Worm (Caenorhabditis elegans) whole organism, L4/young adult: ENCODE results near the gene sams-5.
"Not testable (repeated sequence)": the region's sequence is repeated elsewhere in the genome, so short reads cannot be mapped to it uniquely, and the experiment has no call there.

ENCODE experiments used
- W03F9.2 ChIP-seq: fragments of 150-350 bp; optimal IDR thresholded peaks from 2 replicates; lab custom pipeline; 2014; ENCODE audit warnings: missing biosample characterization, missing genetic modification characterization
- dao-5 ChIP-seq: sonication (generic microtip); optimal IDR thresholded peaks from 2 replicates; lab custom pipeline; 2016; ENCODE audit warnings: missing genotype, missing genetic modification characterization, moderate library complexity, missing compliant biosample characterization
- him-1 ChIP-seq: sonication (generic microtip); optimal IDR thresholded peaks from 2 replicates; lab custom pipeline; 2016; ENCODE audit warnings: missing genotype, missing genetic modification reagents, missing genetic modification characterization, missing compliant biosample characterization

The sams-5 gene

DNA sequence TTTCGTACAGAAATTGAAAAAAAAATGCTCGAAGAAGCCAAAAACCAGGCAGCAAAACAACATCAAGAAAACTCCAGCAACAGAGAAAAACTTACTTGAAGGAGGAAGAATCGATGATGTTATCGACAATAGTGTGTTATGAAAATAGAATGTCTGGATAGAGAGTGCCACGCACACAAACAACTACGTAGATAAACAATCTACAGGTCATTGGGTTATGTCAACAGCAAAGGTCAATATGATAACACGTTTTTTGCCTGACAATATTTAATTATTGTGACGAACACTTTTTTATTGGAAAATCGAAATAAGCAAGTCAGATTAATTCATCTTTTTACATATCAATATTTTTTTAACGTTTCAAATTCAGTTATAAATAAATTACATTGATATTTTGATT, at the start of gene sams-5:
Gene sams-5, minus strand, starts transcription at position 131 of the 400 bp plus-strand sequence.
- no peak for TF ChIP-seq him-1
- TF ChIP-seq W03F9.2 = no peak
- TF ChIP-seq dao-5 (tag; lab: Kevin White, UChicago) = no peak

DNA sequence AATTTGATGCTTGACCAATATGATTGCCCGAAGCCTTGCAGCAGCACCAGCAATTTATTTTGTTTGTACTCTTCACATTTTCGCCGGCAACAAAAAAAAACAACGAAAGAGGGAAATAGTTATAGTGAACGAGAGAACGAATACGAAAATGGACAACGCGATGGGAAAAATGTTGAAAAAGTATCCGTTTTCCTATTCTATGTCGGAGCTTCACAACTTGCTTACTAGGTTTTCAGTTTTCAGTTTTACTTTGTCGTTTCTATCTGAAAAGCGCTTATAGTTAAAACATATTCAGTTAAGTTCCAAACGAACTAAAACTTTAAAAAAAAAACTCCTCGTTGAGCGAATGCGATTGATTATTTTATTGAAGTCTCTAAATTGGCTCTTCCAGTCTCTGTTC, 48.9 kb upstream of the sams-5 start:
- no peak for TF ChIP-seq dao-5 (tag; lab: Kevin White, UChicago)
- no peak for TF ChIP-seq him-1
- TF ChIP-seq W03F9.2 = no peak

DNA sequence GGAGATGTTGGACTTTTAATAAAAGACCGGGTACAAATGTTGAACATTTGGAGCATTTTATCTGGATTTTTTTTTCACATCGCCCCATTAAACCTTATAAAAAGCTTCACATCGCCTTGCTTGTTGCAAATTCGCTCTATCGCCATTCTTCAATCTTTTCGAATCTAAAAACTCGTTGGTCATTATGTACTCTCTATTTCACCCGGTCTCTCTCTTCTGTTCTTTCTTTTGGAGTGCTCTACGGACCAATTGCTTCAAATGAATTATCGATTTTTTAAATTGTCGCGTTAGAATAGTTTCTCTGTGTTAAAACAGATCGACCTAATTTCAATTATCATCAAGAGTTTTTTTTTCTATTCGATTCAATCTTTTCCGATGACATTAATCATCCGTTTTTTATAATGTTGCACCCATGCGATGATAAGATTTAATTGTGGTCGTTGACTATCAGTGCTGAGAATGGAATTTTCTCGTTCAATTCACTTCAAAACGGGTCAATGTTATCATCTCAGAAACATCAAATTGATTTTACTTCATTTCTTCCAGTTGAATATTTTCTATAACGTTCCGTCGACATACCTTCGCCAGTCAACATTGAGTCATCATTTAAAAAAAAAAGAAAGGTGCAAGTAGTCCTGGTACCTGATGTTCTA, 48.2 kb upstream of the sams-5 start:
- TF ChIP-seq W03F9.2 (peak; percentile 60), dao-5 (tag; lab: Kevin White, UChicago) (no peak), him-1 (no peak)

DNA sequence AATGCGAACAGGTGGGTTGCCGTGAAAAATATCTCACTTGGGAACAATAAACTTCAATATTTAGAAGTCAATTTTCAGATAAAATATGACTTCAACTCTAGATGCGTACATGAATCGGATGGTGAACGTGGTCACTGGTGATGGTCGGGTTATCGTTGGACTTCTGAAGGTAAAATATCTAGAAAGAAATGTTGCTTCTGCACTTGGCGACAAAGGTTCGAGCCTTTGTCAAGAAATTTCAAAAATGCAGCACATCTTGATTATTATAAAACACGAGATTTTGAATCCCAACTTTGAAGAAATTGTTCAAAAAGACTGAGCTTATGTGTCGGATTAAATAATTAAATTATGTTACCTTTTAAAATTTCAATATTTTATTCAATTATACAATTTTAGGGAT, 47.1 kb upstream of the sams-5 start, which contains the start of gene lsm-8:
Gene lsm-8, plus strand, starts transcription at position 79 of the 400 bp plus-strand sequence.
- TF ChIP-seq dao-5 (tag; lab: Kevin White, UChicago) (no peak), him-1 (no peak), W03F9.2 (no peak)

DNA sequence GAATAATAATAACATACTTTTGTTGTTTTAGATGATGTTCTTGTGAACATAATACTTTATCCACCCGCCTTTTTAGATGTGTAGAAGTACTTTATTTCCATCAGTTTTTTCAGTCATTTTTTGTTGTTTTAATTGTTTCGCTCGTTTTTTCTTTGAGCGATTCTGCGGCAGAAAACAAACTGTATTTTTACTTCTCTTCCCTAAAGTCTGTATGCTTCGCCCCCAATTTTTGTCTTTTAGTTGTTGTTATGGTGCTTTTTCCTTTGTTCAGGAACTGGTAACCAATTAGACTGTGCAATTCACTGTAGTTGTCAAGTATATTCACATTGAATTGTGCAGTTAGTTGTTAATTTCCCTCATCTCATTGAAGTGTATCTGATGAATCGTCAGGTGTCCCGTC, 46.5 kb upstream of the sams-5 start:
- no peak for TF ChIP-seq dao-5 (tag; lab: Kevin White, UChicago)
- no peak for TF ChIP-seq W03F9.2
- TF ChIP-seq him-1 = no peak

DNA sequence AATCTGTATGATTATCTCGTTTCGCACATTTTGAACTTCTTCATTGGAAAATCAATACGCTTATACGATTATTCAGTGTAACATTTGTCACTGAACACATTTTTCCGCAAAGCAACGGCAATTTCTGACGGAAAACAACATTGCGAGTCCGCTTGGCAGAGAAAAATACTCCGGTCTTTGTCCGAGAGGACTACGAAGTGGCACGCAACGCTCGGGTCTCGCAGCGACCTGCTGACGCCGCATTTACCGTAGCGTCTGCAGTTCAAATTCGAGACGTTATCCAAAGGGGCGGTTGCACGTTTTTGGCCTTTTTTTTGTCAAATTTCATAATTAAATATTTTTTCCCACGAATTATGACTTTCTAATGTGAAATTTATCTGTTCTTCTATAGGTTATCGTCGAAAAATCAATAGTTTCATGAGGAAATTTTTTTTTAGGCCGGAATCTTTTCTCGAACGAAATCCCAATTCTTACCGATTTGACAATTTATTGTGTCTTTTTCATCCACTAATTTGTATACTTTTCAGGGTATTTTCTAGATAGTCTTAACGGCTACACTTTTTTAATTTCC, 44.4 kb upstream of the sams-5 start, which contains the start of gene sqd-1:
Gene sqd-1, plus strand, starts transcription at position 521 of the 571 bp plus-strand sequence.
- TF ChIP-seq W03F9.2 = peak; percentile 100
- TF ChIP-seq him-1 = peak; percentile 86
- TF ChIP-seq dao-5 (tag; lab: Kevin White, UChicago) = no peak

DNA sequence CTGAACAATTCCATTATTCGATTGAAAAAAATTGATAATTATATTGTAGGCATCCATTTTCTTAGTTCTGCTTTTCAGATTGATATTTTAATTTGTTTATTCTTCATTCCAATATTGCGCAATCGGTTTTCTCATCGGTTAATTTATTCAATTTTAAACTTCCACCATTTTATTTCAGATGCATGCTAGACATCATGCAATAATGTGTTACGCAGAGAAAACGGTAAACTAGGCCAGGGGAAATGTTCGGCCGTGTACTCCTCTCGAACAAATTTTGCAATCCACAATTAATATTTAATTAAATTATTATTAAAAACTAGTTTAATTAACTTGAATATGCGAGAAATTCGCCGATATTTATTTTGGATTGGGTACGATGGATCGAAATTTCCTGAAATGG, 42.3 kb upstream of the sams-5 start, which contains the start of gene Y73B6BL.29:
Gene Y73B6BL.29, plus strand, starts transcription at position 263 of the 400 bp plus-strand sequence.
- TF ChIP-seq dao-5 (tag; lab: Kevin White, UChicago) = no peak
- TF ChIP-seq W03F9.2 = peak; percentile 99
- TF ChIP-seq him-1 = peak; percentile 62

DNA sequence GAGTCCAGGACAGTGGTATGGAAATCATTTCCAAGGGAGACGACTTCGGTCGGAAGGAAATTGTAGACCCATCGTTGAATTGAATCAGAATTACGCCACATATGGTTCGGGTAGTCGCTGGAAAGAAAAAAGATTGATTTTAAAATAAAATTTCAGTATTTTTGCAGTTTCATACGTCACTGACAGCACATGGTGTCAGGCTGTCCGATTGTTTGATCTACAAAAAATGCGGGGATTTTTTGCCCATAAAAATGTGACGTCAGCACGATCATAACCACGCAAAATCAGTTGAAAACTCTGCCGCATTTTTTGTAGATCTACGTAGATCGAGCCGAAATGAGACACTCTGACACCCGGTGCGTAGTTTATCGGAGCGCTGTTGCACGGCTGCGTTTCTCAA, 38.0 kb upstream of the sams-5 start, which contains the start of gene Y73B6BL.12:
Gene Y73B6BL.12, minus strand, starts transcription at position 101 of the 400 bp plus-strand sequence.
- TF ChIP-seq W03F9.2; dao-5 (tag; lab: Kevin White, UChicago); him-1: not testable (repeated sequence)

DNA sequence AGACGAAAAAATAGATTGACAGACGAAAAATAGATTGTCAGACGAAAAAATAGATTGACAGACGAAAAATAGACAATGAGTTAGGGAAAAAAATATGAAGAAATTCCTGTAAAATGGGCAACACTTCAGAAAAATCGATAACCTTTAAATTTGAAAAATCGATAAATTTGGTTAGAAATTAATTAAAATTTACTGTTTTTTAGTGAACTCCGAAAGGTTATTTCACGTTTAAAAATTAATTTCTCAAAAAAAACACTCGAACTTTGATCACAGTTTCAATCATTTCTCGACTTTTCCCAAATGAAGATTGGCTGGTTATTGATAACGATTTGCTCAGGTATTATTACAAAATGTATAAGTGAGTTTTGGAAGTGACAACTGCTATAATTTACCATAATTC, 28.1 kb upstream of the sams-5 start, which contains the start of gene csp-2:
Gene csp-2, plus strand, starts transcription at position 301 of the 400 bp plus-strand sequence.
- TF ChIP-seq W03F9.2 = no peak
- TF ChIP-seq dao-5 (tag; lab: Kevin White, UChicago) = no peak
- TF ChIP-seq him-1 = no peak

DNA sequence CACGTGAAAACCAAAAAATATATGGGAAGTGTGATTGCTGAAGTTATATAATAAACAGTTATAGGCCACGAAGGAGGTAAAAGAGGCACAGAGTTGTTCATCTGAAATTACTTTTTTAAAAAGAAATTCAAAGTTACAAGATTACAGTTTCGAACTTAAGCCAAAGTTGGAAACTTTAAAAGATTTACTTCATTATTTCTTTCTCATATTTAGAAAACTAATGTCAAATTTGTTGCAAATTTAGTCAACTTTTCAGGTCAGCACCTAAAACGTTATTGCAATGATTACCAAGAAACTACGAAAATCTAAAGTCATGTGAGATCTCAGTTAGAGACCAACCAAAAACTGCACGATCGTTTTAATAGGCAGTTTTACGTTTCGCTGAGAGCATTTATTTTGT, 24.3 kb upstream of the sams-5 start, which contains the start of gene srv-25:
Gene srv-25, minus strand, starts transcription at position 101 of the 400 bp plus-strand sequence.
- TF ChIP-seq W03F9.2 (no peak), him-1 (no peak), dao-5 (tag; lab: Kevin White, UChicago) (no peak)

DNA sequence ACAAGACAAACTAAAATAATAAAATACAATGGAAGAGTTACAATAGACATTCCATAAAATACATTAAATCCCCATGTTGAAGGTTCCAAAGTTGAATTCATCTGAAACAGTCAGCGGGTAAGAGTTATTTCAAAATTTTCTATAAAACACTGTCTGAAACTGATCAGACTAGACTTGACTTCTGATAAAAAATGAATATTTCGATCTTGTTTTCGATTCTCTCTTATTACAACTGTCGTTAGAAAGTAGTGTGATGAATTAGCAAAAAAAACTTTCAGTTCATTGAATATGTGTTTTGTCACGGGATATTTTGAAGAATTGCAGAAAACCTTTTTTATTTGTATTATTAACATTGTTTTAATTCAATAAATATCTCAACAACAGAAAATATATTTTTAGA, 22.4 kb upstream of the sams-5 start, which contains the start of gene srv-26:
Gene srv-26, minus strand, starts transcription at position 101 of the 400 bp plus-strand sequence.
- TF ChIP-seq W03F9.2 (no peak), him-1 (no peak), dao-5 (tag; lab: Kevin White, UChicago) (no peak)

DNA sequence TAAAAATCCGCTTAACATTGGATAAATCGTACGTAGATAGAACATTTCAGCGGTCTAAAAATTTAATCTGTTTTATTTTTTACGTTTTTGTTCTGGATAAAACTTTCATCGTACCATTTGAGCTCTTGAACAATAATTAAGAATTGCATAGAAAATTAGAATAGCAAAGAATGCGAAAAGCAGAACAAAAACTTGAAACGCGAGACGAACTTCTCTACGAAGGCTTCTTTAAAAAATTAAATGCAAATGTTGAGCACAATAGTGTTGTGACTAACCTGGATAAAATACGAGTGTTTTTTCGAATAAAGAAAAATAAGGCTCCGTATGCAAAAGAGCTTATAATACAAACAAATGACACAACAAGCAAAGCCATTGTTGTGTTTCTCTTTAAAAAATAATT, 20.2 kb upstream of the sams-5 start:
- TF ChIP-seq him-1 (no peak), dao-5 (tag; lab: Kevin White, UChicago) (no peak), W03F9.2 (no peak)

DNA sequence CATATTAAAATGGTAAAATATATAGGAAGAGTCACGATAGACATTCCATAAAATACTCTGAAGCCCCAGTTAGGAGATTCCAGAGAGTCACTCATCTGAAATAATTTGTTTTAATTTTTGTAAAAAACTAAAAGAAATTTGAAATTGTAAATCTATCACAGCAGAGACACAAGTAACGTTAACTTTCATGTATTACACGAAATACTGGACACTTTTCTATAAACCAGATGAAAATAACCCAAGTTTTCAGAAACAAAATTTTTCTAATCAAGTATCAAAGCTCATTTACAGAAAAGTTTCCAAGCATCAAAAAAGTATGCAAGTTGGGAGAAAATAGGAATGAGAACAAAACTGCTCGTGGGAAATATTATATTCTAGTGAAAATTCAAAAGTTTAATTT, 18.9 kb upstream of the sams-5 start, which contains the start of gene srv-27:
Gene srv-27, minus strand, starts transcription at position 101 of the 400 bp plus-strand sequence.
- TF ChIP-seq dao-5 (tag; lab: Kevin White, UChicago) = no peak
- no peak for TF ChIP-seq W03F9.2
- TF ChIP-seq him-1 = no peak

DNA sequence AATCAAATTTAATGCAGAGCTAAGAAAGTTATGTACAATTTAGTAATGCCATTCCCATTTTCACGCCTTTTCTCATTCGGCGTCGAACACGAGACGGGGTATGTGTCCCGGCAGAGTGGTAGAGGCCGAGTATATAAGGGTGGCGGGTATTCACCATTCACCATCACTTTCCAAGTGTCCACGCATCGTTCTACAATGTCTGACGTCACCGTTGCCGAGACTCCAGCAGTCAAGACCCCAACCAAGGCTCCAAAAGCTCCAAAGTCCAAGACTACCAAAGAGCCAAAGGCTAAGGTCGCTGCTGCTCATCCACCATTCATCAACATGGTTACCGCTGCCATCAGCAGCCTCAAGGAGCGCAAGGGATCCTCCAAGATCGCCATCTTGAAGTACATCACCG, 14.8 kb upstream of the sams-5 start, which contains the start of gene hil-2:
Gene hil-2, plus strand, starts transcription at position 160 of the 400 bp plus-strand sequence.
- TF ChIP-seq W03F9.2 (no peak), him-1 (no peak), dao-5 (tag; lab: Kevin White, UChicago) (no peak)

DNA sequence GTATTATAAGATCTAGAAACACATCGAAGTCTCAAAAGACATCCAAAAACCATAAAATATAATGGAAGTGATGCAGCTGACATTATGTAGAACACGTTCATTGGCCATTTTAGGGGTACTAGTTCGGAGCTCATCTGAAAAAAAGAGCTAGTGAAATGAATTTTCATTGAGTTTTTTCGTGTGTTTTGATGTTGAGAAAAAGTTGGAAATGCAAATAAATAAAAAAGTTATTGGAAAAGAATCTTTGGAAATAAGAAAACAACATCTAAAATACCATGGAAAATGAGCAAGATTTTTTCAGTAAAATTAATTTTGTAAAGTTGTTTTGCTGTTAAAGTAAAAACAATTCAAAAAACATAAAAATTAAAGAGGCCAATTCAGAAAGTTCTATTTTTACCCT, 11.4 kb upstream of the sams-5 start, which contains the start of gene srv-24:
Gene srv-24, minus strand, starts transcription at position 101 of the 400 bp plus-strand sequence.
- TF ChIP-seq W03F9.2 (no peak), him-1 (no peak), dao-5 (tag; lab: Kevin White, UChicago) (no peak)
